Worm (Caenorhabditis elegans) whole organism, midembryonic: ENCODE measurements around the gene tbc-9.

Experiments
- flt-1 ChIP-seq: fragments of 200-800 bp; sonication (Bioruptor generic); IDR thresholded peaks from 2 replicates; pipeline ENCODE4 v1.3.6; 2022; ENCODE audit warnings: missing genetic modification characterization, missing compliant biosample characterization
- ztf-23 ChIP-seq: fragments of 200-800 bp; sonication (Bioruptor generic); IDR thresholded peaks from 2 replicates; pipeline ENCODE4 v1.3.6; 2022; ENCODE audit warnings: missing genetic modification reagents, missing genetic modification characterization, missing compliant biosample characterization

DNA sequence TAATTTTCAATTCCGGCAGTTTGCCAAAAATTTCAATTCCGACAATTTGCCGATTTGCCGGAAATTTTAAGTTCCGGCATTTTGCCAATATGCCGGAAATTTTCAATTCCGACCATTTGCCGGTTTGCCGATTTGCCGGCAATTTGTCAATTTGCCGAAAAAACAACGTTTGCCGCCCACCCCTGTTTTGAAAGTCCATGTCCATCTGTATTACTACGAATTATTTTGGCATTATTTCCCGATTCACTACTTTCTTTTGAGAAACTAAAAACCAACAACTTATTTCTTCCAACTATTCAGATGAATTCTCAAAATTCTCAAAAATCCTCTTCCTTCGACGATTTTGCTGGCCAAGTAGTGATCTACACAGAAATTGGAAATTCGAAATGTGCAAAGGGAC is 10.4 kb downstream of the tbc-9 start, which contains the start of gene Y45F10A.7:
- no peak for TF ChIP-seq ztf-23 (GFP tag; lab: Robert Waterston, UW)
- no peak for TF ChIP-seq flt-1
